Worm (Caenorhabditis elegans) whole organism, dauer: ENCODE results near the gene C55C3.4.

Experiments
- unc-62 ChIP-seq: sonication (generic microtip); optimal IDR thresholded peaks from 2 replicates; lab custom pipeline; 2017; ENCODE audit warnings: missing biosample characterization, missing genetic modification reagents, missing genetic modification characterization

C55C3.4 gene

DNA sequence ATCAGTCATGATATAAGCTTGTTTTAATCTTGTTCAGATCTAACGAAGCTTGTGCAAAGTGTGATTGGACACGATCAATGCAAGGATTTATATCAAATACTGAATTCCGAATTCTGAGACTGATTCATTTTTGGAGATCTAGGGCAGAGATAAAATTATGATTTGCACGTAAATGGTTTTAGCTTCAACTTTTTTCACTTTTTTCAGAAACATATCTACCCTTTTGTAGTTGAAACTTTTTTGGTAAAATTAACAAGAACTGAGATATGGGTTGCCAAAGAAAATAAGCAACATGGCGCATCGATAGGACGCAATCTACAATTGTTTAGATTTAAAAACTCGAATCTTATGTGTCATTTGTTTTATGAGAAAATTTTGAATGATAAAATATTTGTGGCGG lies at the start of gene C55C3.4:
Gene C55C3.4, minus strand, starts transcription at position 101 of the 400 bp plus-strand sequence.
- no peak for TF ChIP-seq unc-62

DNA sequence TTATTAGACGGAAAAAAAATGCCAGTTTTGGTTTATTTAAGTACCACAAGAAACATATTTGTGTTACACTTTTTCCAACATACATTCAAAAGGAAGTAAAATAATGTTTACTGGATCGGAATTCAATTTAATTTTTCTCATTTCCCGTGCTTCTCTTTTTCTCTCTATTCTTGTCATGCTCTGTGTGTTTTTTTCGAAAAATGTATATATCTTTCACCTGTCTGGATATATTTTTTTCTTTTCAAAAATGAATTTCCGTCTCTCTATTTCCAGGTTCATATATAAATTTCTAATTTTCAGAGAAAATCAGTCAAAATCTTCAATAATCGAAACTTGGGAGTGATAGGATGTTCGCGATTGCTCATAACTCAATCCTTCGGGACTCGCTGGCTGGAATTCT lies 47.4 kb upstream of the C55C3.4 start, which contains the start of gene H35B03.1:
Gene H35B03.1, plus strand, starts transcription at position 301 of the 400 bp plus-strand sequence.
- no peak for TF ChIP-seq unc-62

- no peak for TF ChIP-seq unc-62
Observed at ce11 chrIV:5723659-5724058, 45.7 kb upstream of the C55C3.4 start.

DNA sequence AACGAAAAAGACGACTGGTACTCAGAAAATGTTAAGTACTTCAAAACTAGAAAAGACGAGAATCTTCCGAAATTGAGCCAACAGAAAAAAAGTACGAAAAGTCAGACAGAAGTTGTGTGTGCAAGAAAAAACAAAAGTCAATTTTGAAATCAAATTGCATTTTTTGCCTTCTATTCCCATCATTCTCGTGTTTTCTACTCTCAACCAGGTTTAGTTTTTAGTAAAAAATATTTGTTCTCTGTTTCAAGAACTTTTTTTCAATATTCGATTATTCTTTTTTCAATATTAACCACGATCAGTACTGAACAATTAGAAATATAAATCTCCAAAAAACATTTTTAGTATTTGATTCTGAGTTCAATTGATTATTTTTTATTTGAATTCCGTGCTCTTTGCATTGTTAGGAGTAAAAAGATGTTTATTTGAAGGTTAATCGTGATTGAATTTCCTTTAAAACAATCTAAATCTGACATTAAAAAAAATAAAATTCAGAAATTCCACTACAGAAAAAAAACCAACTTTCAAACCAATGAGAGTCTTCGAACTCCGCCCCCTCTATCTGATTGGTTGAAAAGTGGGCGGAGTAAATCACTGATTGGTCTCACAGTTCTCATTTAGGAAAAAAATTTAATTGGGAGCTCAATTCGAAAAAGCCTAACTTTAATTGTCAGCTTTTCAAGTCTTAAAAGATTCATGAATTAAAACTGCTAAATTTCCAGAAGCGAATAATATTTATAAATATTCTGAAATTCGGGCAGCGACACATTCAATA lies 37.6 kb upstream of the C55C3.4 start:
- no peak for TF ChIP-seq unc-62

ce11 chrIV:5708796-5709195 lies 30.9 kb upstream of the C55C3.4 start, which contains the start of gene C55C3.1:
C55C3.1 (plus strand) TSS chrIV:5709096.
- no peak for TF ChIP-seq unc-62

ce11 chrIV:5706603-5707002 lies 28.7 kb upstream of the C55C3.4 start:
- TF ChIP-seq unc-62 = no peak

ce11 chrIV:5703917-5704316 lies 26.0 kb upstream of the C55C3.4 start:
- no peak for TF ChIP-seq unc-62

DNA sequence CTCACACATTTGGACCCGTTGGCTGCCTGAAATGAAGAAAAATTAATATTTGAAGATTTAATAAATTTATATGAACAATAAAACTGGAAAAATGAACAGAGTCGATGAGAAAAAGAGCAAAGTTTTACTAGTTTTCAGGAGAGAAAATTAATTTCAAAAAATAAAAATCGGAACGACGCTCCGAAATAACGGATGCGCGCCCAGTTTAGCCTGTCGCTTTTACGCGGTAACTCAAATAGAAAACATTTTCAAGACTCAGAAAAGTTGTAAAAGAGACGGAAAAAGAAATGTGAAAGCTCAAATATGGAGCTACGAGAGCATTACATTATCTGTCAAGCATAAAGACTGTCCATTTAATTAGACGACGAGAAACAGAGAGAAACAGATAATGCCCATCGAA lies 25.5 kb upstream of the C55C3.4 start, which contains the start of the genes C55C3.73 and perm-5:
Gene C55C3.73, minus strand, starts transcription at position 9 of the 400 bp plus-strand sequence.
Gene perm-5, minus strand, starts transcription at position 26 of the 400 bp plus-strand sequence.
- TF ChIP-seq unc-62 = no peak

DNA sequence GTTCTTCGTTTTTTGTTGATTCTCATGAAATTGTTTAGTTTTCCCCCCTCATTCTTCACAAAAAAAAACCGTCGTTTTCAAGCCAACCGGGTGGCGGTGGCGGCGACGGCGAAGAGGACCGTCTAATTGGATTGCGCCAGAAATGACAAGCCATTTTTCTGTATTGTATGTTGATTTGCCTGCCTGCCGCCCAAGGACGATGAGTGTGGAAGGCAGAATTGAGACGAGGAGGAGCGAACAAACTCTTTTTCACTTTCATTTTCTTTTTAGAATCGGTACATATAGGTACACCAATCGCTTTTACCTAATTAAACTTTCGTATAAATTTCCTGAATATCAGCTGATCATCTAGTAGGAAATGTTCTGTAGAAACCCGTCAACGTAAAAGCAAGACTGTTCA lies 23.7 kb upstream of the C55C3.4 start:
- TF ChIP-seq unc-62 = no peak

ce11 chrIV:5700372-5700771 lies 22.4 kb upstream of the C55C3.4 start:
- TF ChIP-seq unc-62 = no peak

ce11 chrIV:5690386-5691080 lies 12.6 kb upstream of the C55C3.4 start, which contains the start of gene C55C3.8:
C55C3.8 (plus strand) TSS chrIV:5691030.
- no peak for TF ChIP-seq unc-62

ce11 chrIV:5685014-5685413 lies 7.1 kb upstream of the C55C3.4 start, which contains the start of gene C55C3.3:
C55C3.3 (plus strand) TSS chrIV:5685287.
- no peak for TF ChIP-seq unc-62

ce11 chrIV:5682547-5683234 lies 4.7 kb upstream of the C55C3.4 start, which contains the start of the genes C55C3.7 and C55C3.6:
C55C3.7 (minus strand) TSS chrIV:5682647.
C55C3.6 (plus strand) TSS chrIV:5683184.
- TF ChIP-seq unc-62 = no peak

ce11 chrIV:5674435-5674834 lies 3.5 kb downstream of the C55C3.4 start, which contains the start of gene srd-5:
srd-5 (minus strand) TSS chrIV:5674535.
- TF ChIP-seq unc-62 = no peak

DNA sequence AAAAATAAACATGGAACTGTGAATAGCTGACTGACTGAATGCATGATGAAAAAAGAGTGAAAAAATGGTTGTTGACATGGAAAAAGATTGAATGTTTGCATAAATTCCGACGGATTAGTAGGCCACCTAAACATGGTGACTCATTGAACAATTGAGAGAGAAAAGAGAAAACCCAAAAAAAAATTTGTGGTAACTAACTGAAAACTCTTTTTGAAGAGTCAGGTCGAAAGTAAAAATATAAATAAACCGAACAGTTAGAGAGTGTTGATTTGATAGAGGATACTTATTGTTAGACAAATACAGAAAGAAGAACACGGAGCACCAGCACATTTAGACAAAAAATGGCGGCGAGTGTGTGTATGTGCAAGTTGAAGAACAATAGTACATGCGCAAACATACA lies 6.6 kb downstream of the C55C3.4 start:
- no peak for TF ChIP-seq unc-62

DNA sequence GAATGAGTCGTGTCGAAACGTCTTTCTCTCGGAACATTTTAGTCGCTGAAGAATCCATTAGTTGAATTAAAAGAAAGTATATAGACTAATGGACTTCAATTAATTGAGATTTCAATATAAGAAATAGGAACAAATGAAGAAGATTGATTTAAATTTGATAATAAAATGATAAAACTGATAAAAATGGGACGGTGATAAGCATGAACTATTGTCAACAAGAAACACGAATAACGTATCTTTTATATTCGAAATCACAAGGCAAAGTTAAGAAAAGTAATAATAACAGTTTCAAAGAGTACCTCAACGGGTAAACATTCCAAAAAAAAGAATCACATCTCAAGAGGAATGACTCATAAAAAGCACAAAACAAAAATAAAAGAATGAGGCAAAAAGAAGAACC lies 8.5 kb downstream of the C55C3.4 start, which contains the start of gene T19E7.6:
Gene T19E7.6, minus strand, starts transcription at position 45 of the 400 bp plus-strand sequence.
- TF ChIP-seq unc-62 = no peak

ce11 chrIV:5667191-5667590 lies 10.8 kb downstream of the C55C3.4 start:
- TF ChIP-seq unc-62 = no peak
